Worm (Caenorhabditis elegans) whole organism, late embryonic: ENCODE measurements around the gene cnnm-1.

Experiments
- C08G9.2 ChIP-seq: sonication (generic microtip); optimal IDR thresholded peaks from 2 replicates; lab custom pipeline; 2016; ENCODE audit warnings: mild to moderate bottlenecking, missing genetic modification characterization, moderate library complexity, missing compliant biosample characterization
- C38D4.7 ChIP-seq: fragments of 200-800 bp; sonication (Bioruptor generic); optimal IDR thresholded peaks from 2 replicates; lab custom pipeline; 2018; ENCODE audit warnings: mild to moderate bottlenecking, missing genetic modification characterization, moderate library complexity, missing compliant biosample characterization
- F13H6.1 ChIP-seq: sonication (generic microtip); optimal IDR thresholded peaks from 2 replicates; lab custom pipeline; 2016; ENCODE audit warnings: missing genetic modification characterization, missing compliant biosample characterization
- T23F11.4 ChIP-seq: fragments of 200-800 bp; sonication (Bioruptor generic); optimal IDR thresholded peaks from 2 replicates; lab custom pipeline; 2018; ENCODE audit warnings: mild to moderate bottlenecking, missing genetic modification characterization, missing compliant biosample characterization
- ahr-1 ChIP-seq: sonication (generic microtip); optimal IDR thresholded peaks from 2 replicates; lab custom pipeline; 2016; ENCODE audit warnings: missing genetic modification characterization, missing compliant biosample characterization
- ceh-2 ChIP-seq: sonication (generic microtip); optimal IDR thresholded peaks from 2 replicates; lab custom pipeline; 2016; ENCODE audit warnings: missing genotype, missing genetic modification characterization, missing compliant biosample characterization
- ceh-22 ChIP-seq: sonication (generic microtip); optimal IDR thresholded peaks from 2 replicates; lab custom pipeline; 2017; ENCODE audit warnings: missing biosample characterization, missing genetic modification characterization
- ceh-24 ChIP-seq: sonication (generic microtip); optimal IDR thresholded peaks from 2 replicates; lab custom pipeline; 2016; ENCODE audit warnings: mild to moderate bottlenecking, missing genetic modification characterization, missing compliant biosample characterization
- ceh-30 ChIP-seq: fragments of 150-350 bp; optimal IDR thresholded peaks from 2 replicates; lab custom pipeline; 2014; ENCODE audit warnings: missing biosample characterization, missing genetic modification characterization
- ceh-34 ChIP-seq: sonication (generic microtip); optimal IDR thresholded peaks from 2 replicates; lab custom pipeline; 2016; ENCODE audit warnings: mild to moderate bottlenecking, missing genetic modification characterization, missing compliant biosample characterization
- ceh-45 ChIP-seq: fragments of 200-800 bp; sonication (Bioruptor generic); IDR thresholded peaks from 2 replicates; pipeline ENCODE4 v1.3.6; 2022; ENCODE audit warnings: missing genetic modification reagents, missing genetic modification characterization, missing compliant biosample characterization
- ceh-48 ChIP-seq: sonication (generic microtip); optimal IDR thresholded peaks from 2 replicates; lab custom pipeline; 2016; ENCODE audit warnings: missing genetic modification characterization, inconsistent platforms, missing compliant biosample characterization
- dmd-4 ChIP-seq: sonication (generic microtip); optimal IDR thresholded peaks from 2 replicates; lab custom pipeline; 2016; ENCODE audit warnings: borderline replicate concordance, missing genetic modification characterization, missing compliant biosample characterization
- elt-2 ChIP-seq: sonication (generic microtip); optimal IDR thresholded peaks from 2 replicates; lab custom pipeline; 2016; ENCODE audit warnings: missing genetic modification reagents, missing genetic modification characterization, missing compliant biosample characterization
- ets-4 ChIP-seq: sonication (generic microtip); optimal IDR thresholded peaks from 2 replicates; lab custom pipeline; 2016; ENCODE audit warnings: missing genetic modification characterization, missing compliant biosample characterization
- fax-1 ChIP-seq: sonication (generic microtip); optimal IDR thresholded peaks from 2 replicates; lab custom pipeline; 2016; ENCODE audit warnings: missing genotype, missing genetic modification characterization, missing compliant biosample characterization
- fkh-10 ChIP-seq: fragments of 150-350 bp; optimal IDR thresholded peaks from 2 replicates; lab custom pipeline; 2014; ENCODE audit warnings: missing biosample characterization, missing genetic modification reagents, missing genetic modification characterization
- fkh-6 ChIP-seq: sonication (generic microtip); optimal IDR thresholded peaks from 2 replicates; lab custom pipeline; 2016; ENCODE audit warnings: missing genetic modification characterization, missing compliant biosample characterization
- hlh-30 ChIP-seq: sonication (generic microtip); optimal IDR thresholded peaks from 2 replicates; lab custom pipeline; 2017; ENCODE audit warnings: antibody characterized with exemption, missing genetic modification characterization, missing compliant biosample characterization; ENCODE audit not compliant: insufficient read depth
- hlh-8 ChIP-seq: sonication (generic microtip); optimal IDR thresholded peaks from 2 replicates; lab custom pipeline; 2016; ENCODE audit warnings: missing genotype, missing genetic modification characterization, missing compliant biosample characterization
- madf-2 ChIP-seq: sonication (generic microtip); optimal IDR thresholded peaks from 2 replicates; lab custom pipeline; 2017; ENCODE audit warnings: missing genetic modification characterization, missing compliant biosample characterization
- nfya-1 ChIP-seq: sonication (generic microtip); optimal IDR thresholded peaks from 2 replicates; lab custom pipeline; 2017; ENCODE audit warnings: missing genetic modification characterization, mild to moderate bottlenecking, missing compliant biosample characterization, antibody characterized with exemption, moderate library complexity
- pag-3 ChIP-seq: sonication (generic microtip); optimal IDR thresholded peaks from 2 replicates; lab custom pipeline; 2016; ENCODE audit warnings: missing compliant biosample characterization, missing genetic modification characterization, borderline replicate concordance
- pat-9 ChIP-seq: fragments of 200-800 bp; sonication (Bioruptor generic); optimal IDR thresholded peaks from 2 replicates; lab custom pipeline; 2018; ENCODE audit warnings: mild to moderate bottlenecking, missing genetic modification characterization, moderate library complexity, missing compliant biosample characterization
- pha-2 ChIP-seq: sonication (generic microtip); optimal IDR thresholded peaks from 2 replicates; lab custom pipeline; 2017; ENCODE audit warnings: mild to moderate bottlenecking, missing genetic modification characterization, missing compliant biosample characterization
- pros-1 ChIP-seq: fragments of 150-350 bp; optimal IDR thresholded peaks from 2 replicates; lab custom pipeline; 2014; ENCODE audit warnings: missing biosample characterization, missing genetic modification reagents, missing genetic modification characterization
- ref-2 ChIP-seq: sonication (generic microtip); optimal IDR thresholded peaks from 2 replicates; lab custom pipeline; 2016; ENCODE audit warnings: missing genetic modification characterization, missing compliant biosample characterization
- sox-2 ChIP-seq: fragments of 200-800 bp; sonication (Bioruptor generic); IDR thresholded peaks from 2 replicates; pipeline ENCODE4 v1.3.6; 2022; ENCODE audit warnings: missing genetic modification reagents, missing genetic modification characterization, missing compliant biosample characterization
- sox-4 ChIP-seq: sonication (generic microtip); optimal IDR thresholded peaks from 2 replicates; lab custom pipeline; 2017; ENCODE audit warnings: mild to moderate bottlenecking, missing genetic modification characterization, inconsistent platforms, missing compliant biosample characterization
- tbx-2 ChIP-seq: sonication (generic microtip); optimal IDR thresholded peaks from 2 replicates; lab custom pipeline; 2016; ENCODE audit warnings: missing genetic modification characterization, missing compliant biosample characterization
- unc-86 ChIP-seq: sonication (generic microtip); optimal IDR thresholded peaks from 2 replicates; lab custom pipeline; 2016; ENCODE audit warnings: missing genetic modification characterization, missing compliant biosample characterization
- zip-5 ChIP-seq: sonication (generic microtip); optimal IDR thresholded peaks from 2 replicates; lab custom pipeline; 2016; ENCODE audit warnings: missing genetic modification characterization, missing compliant biosample characterization
- ztf-16 ChIP-seq: sonication (generic microtip); optimal IDR thresholded peaks from 2 replicates; lab custom pipeline; 2017; ENCODE audit warnings: missing genetic modification characterization, missing compliant biosample characterization

The cnnm-1 gene

DNA sequence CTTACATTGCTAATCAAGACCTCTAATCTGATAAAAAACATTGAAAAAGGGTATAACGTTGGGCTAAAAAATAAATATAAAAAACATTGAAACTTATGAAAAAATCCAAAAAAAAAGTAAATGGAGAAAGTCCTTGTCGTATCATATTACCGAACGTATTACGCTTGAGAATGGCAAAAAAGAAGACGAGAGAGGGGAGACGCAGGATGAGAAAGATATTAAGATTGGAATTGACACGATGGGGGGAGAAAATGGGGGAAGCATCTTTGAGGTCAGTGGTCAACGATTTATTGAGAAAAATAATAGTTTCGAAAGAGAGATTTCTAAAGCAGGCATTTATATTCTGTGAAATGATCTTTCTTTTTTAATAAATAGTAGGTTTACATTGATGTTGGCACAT, 2.7 kb upstream of the cnnm-1 start:
- TF ChIP-seq ceh-30 = no peak
- TF ChIP-seq ceh-34 (tag; lab: Kevin White, UChicago) = peak; percentile 71
- TF ChIP-seq ceh-48 (tag; lab: Kevin White, UChicago) = no peak
- TF ChIP-seq ceh-24 (tag; lab: Kevin White, UChicago) = no peak
- no peak for TF ChIP-seq sox-2 (GFP tag; lab: Robert Waterston, UW)
- no peak for TF ChIP-seq pat-9 (tag; lab: Kevin White, UChicago)
- TF ChIP-seq, all 69 proteins: peak for 1

DNA sequence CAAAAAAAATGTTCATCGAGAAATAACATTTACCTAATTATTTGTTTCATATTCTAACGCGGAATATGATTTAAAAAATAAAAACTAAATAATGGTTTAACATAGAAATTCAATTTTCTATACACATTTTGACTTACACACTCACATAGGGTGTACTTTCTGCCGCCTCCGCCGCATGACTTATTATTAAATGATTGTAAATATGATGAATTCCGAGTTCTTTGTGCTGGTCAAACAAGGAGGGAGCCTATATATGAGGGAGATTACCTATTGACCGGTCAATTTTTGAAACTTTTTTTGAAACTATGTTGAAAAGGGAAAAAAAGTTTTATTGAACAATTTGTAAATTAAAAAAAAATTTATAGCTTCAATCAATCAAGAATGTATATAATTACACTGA, 1.2 kb upstream of the cnnm-1 start:
- TF ChIP-seq ceh-45 (GFP tag; lab: Robert Waterston, UW) = no peak
- TF ChIP-seq pag-3 (tag; lab: Kevin White, UChicago) = no peak
- TF ChIP-seq tbx-2 (tag; lab: Kevin White, UChicago) = no peak

DNA sequence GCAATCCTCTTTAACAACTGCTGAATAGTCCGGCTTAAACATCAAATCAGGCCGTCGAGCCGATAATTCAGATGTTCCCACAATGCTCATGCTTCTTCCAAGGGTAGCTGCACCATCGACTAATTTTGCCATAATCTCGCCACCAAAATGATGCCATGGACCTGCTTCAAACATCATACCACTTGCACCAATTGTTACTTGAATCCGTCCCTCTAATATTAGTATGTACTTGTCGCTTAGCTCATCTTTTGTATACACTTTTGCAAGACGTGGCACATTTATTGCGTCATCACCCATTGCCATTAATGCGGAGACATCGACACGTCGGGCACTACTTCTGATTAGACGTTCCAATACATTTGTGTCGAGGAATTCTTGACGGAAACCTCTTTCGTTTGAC, 6.9 kb downstream of the cnnm-1 start:
- TF ChIP-seq nfya-1 (no peak), ceh-34 (tag; lab: Kevin White, UChicago) (no peak), zip-5 (tag; lab: Kevin White, UChicago) (no peak), ceh-24 (tag; lab: Kevin White, UChicago) (no peak), ref-2 (tag; lab: Kevin White, UChicago) (no peak), ceh-22 (tag; lab: Kevin White, UChicago) (no peak), ahr-1 (tag; lab: Kevin White, UChicago) (no peak), pha-2 (tag; lab: Kevin White, UChicago) (no peak), pros-1 (no peak), hlh-30 (tag; lab: Kevin White, UChicago) (no peak), dmd-4 (tag; lab: Kevin White, UChicago) (no peak)

DNA sequence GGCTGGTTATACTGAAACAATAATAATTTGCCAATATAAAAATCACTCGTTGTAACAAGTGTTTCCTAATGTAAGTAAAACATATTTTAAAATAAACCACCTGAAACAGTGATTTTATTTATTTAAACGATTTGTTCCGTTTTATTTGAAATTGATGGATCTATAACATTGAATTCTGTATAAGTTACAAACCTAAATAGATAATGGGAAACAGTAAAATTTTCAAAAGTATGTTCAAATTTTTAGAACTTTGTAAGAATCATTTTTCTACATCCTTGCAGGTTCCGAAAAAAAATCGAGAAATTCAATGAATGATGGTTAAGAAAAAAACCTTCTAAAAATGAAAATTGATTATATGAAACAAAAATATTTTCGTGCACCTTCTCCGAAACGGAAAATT, 13.2 kb downstream of the cnnm-1 start:
- TF ChIP-seq sox-2 (GFP tag; lab: Robert Waterston, UW) = no peak
- TF ChIP-seq ceh-34 (tag; lab: Kevin White, UChicago) = no peak
- no peak for TF ChIP-seq hlh-8
- no peak for TF ChIP-seq C38D4.7
- no peak for TF ChIP-seq C08G9.2 (tag; lab: Kevin White, UChicago)
- TF ChIP-seq F13H6.1 (tag; lab: Kevin White, UChicago) = no peak
- TF ChIP-seq ztf-16 (tag; lab: Kevin White, UChicago) = no peak
- TF ChIP-seq elt-2 (tag; lab: Kevin White, UChicago) = no peak
- TF ChIP-seq sox-4 = no peak
- no peak for TF ChIP-seq madf-2 (tag; lab: Kevin White, UChicago)
- TF ChIP-seq, all 69 proteins: peak for 0

DNA sequence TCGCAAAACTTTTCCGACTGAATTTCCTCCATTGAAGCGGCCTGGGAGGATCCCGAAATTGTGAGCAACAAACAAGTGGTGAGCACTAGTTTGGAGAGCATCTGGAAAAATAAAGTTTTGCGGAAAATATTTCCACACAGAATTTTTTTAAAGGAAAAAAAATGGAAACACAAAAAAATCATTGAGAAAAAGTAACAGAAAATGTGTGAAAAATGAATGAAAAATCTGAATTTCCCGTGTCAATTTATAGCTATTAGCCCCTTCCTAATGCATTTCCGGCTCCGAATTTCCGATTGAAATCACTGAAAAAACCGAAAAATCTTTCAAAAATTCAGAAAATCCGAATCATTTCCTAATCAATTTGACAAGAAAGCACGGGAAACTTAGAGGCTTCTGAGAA, 14.9 kb downstream of the cnnm-1 start, which contains the start of gene flp-17:
Gene flp-17, minus strand, starts transcription at position 101 of the 400 bp plus-strand sequence.
- TF ChIP-seq fkh-10 (GFP tag; lab: Kevin White, UChicago) (no peak), fkh-6 (tag; lab: Kevin White, UChicago) (no peak), fax-1 (tag; lab: Kevin White, UChicago) (no peak), T23F11.4 (GFP tag; lab: Kevin White, UChicago) (no peak)

DNA sequence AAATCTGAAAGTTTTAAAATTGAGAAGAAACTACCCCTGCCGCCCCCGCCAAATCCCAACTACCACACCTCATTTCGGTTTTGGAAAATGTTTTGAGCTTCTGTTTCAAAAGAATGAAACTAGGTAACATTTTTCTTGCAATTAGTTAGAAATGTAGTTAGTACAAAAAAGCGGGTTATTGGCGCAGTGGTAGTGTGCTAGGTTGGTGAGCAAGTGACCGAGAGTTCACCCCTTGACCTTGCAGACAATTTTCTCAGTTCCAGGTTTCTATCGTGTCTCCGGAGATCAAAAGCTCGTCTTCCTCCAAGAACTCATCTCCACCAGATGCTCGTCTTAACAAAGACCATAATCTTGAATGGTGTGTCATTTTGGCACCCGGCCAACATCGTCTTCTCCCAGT, 17.5 kb downstream of the cnnm-1 start:
- TF ChIP-seq ceh-2 (tag; lab: Kevin White, UChicago) (no peak), unc-86 (tag; lab: Kevin White, UChicago) (no peak), ceh-22 (tag; lab: Kevin White, UChicago) (no peak), pha-2 (tag; lab: Kevin White, UChicago) (no peak), fkh-10 (GFP tag; lab: Kevin White, UChicago) (no peak), ref-2 (tag; lab: Kevin White, UChicago) (no peak), pros-1 (no peak), ets-4 (tag; lab: Kevin White, UChicago) (no peak)
